Fruit fly (Drosophila melanogaster) whole organism, adult: ENCODE results near the gene RpS28b.

Experiments used
- CG11617 ChIP-seq: fragments of 200-800 bp; sonication (Bioruptor generic); optimal IDR thresholded peaks from 2 replicates; lab custom pipeline; 2017; ENCODE audit warnings: mild to moderate bottlenecking, missing biosample characterization, missing genetic modification reagents, missing genetic modification characterization
- CG12768 ChIP-seq: fragments of 200-800 bp; sonication (Bioruptor generic); optimal IDR thresholded peaks from 2 replicates; lab custom pipeline; 2017; ENCODE audit warnings: missing biosample characterization, missing genetic modification characterization, mild to moderate bottlenecking, moderate library complexity, missing genetic modification reagents
- CG14711 ChIP-seq: fragments of 200-800 bp; sonication (Bioruptor generic); optimal IDR thresholded peaks from 2 replicates; lab custom pipeline; 2018; ENCODE audit warnings: missing biosample characterization, mild to moderate bottlenecking, missing genetic modification characterization, moderate library complexity
- CG1620 ChIP-seq: fragments of 200-800 bp; sonication (Bioruptor generic); optimal IDR thresholded peaks from 2 replicates; lab custom pipeline; 2016; ENCODE audit warnings: missing biosample characterization, missing genetic modification characterization
- CG33017 ChIP-seq: fragments of 200-800 bp; sonication (Bioruptor generic); optimal IDR thresholded peaks from 2 replicates; lab custom pipeline; 2018; ENCODE audit warnings: missing biosample characterization, mild to moderate bottlenecking, missing genetic modification characterization, moderate library complexity
- CG5204 ChIP-seq: fragments of 200-800 bp; sonication (Bioruptor generic); optimal IDR thresholded peaks from 2 replicates; lab custom pipeline; 2016; ENCODE audit warnings: missing biosample characterization, missing genetic modification characterization
- CG7045 ChIP-seq: fragments of 200-800 bp; sonication (Bioruptor generic); optimal IDR thresholded peaks from 2 replicates; lab custom pipeline; 2017; ENCODE audit warnings: missing biosample characterization, mild to moderate bottlenecking, missing genetic modification characterization
- CG7101 ChIP-seq: fragments of 200-800 bp; sonication (Bioruptor generic); optimal IDR thresholded peaks from 2 replicates; lab custom pipeline; 2018; ENCODE audit warnings: missing biosample characterization, mild to moderate bottlenecking, missing genetic modification characterization, moderate library complexity
- Clk ChIP-seq: fragments of 200-800 bp; sonication (Bioruptor generic); optimal IDR thresholded peaks from 2 replicates; lab custom pipeline; 2017; ENCODE audit warnings: missing biosample characterization, missing genetic modification characterization
- Crg-1 ChIP-seq: fragments of 200-800 bp; sonication (Bioruptor generic); optimal IDR thresholded peaks from 2 replicates; lab custom pipeline; 2016; ENCODE audit warnings: missing biosample characterization, missing genetic modification characterization
- Hr96 ChIP-seq: fragments of 200-800 bp; sonication (Bioruptor generic); optimal IDR thresholded peaks from 2 replicates; lab custom pipeline; 2016; ENCODE audit warnings: missing biosample characterization, missing genetic modification characterization
- Mnt ChIP-seq: fragments of 200-800 bp; sonication (Bioruptor generic); optimal IDR thresholded peaks from 2 replicates; lab custom pipeline; 2016; ENCODE audit warnings: missing biosample characterization, mild to moderate bottlenecking, missing genetic modification characterization
- bab1 ChIP-seq: fragments of 200-800 bp; sonication (Bioruptor generic); optimal IDR thresholded peaks from 3 replicates; lab custom pipeline; 2019; ENCODE audit warnings: missing biosample characterization, mild to moderate bottlenecking, missing genetic modification characterization, moderate library complexity
- cic ChIP-seq: fragments of 200-800 bp; sonication (Bioruptor generic); optimal IDR thresholded peaks from 2 replicates; lab custom pipeline; 2017; ENCODE audit warnings: missing biosample characterization, mild to moderate bottlenecking, missing genetic modification characterization, moderate library complexity
- cnc ChIP-seq, 2 experiments: fragments of >200 bp; optimal IDR thresholded peaks; 2 replicates each; lab custom pipeline; 2017
- kay ChIP-seq: fragments of 200-800 bp; sonication (Bioruptor generic); peaks from one replicate; lab custom pipeline; 2016; ENCODE audit warnings: missing biosample characterization, missing genetic modification characterization, borderline replicate concordance
- ovo ChIP-seq: fragments of 200-800 bp; sonication (Bioruptor generic); optimal IDR thresholded peaks from 2 replicates; lab custom pipeline; 2016; ENCODE audit warnings: missing biosample characterization, missing genetic modification characterization
- pad ChIP-seq: fragments of 200-800 bp; sonication (Bioruptor generic); optimal IDR thresholded peaks from 3 replicates; lab custom pipeline; 2017; ENCODE audit warnings: missing biosample characterization, missing genetic modification characterization, mild to moderate bottlenecking, moderate library complexity, missing genetic modification reagents
- tj ChIP-seq: fragments of 200-800 bp; sonication (Bioruptor generic); optimal IDR thresholded peaks from 3 replicates; lab custom pipeline; 2017; ENCODE audit warnings: missing biosample characterization, mild to moderate bottlenecking, missing genetic modification characterization, moderate library complexity
- toe ChIP-seq: fragments of 200-800 bp; sonication (Bioruptor generic); optimal IDR thresholded peaks from 2 replicates; lab custom pipeline; 2016; ENCODE audit warnings: missing biosample characterization, missing genetic modification characterization

The RpS28b gene

dm6 chrX:9533518-9533917, 20.9 kb upstream of the RpS28b start, which contains the start of gene CG34026:
CG34026 (plus strand) TSS chrX:9533818.
- no peak for TF ChIP-seq CG1620 (GFP tag; lab: Kevin White, UChicago)
- no peak for TF ChIP-seq pad (GFP tag; lab: Kevin White, UChicago)
- TF ChIP-seq CG7101 (tag; lab: Kevin White, UChicago) = no peak
- no peak for TF ChIP-seq CG12768 (GFP tag; lab: Kevin White, UChicago)
- no peak for TF ChIP-seq CG33017 (tag; lab: Kevin White, UChicago)
- no peak for TF ChIP-seq toe (GFP tag; lab: Kevin White, UChicago)
- no peak for TF ChIP-seq tj (GFP tag; lab: Kevin White, UChicago)
- TF ChIP-seq cnc (optimal IDR thresholded peaks at IDR 0.05; lab: Kevin White, UChicago) = no peak
- no peak for TF ChIP-seq bab1 (GFP tag; lab: Kevin White, UChicago)
- no peak for TF ChIP-seq kay (GFP tag; lab: Kevin White, UChicago)
- no peak for TF ChIP-seq cic (GFP tag; lab: Kevin White, UChicago)
- TF ChIP-seq Clk = no peak
- TF ChIP-seq CG11617 (GFP tag; lab: Kevin White, UChicago) = no peak
- TF ChIP-seq Hr96 = no peak
- TF ChIP-seq Mnt (GFP tag; lab: Kevin White, UChicago) = no peak
- no peak for TF ChIP-seq CG14711 (tag; lab: Kevin White, UChicago)
- no peak for TF ChIP-seq ovo (GFP tag; lab: Kevin White, UChicago)
- no peak for TF ChIP-seq CG5204 (GFP tag; lab: Kevin White, UChicago)
- TF ChIP-seq CG7045 = no peak
- no peak for TF ChIP-seq Crg-1

- TF ChIP-seq Mnt (GFP tag; lab: Kevin White, UChicago) = no peak
- no peak for TF ChIP-seq toe (GFP tag; lab: Kevin White, UChicago)
- TF ChIP-seq CG14711 (tag; lab: Kevin White, UChicago) = no peak
- no peak for TF ChIP-seq CG7045
- TF ChIP-seq CG33017 (tag; lab: Kevin White, UChicago) = no peak
- TF ChIP-seq CG11617 (GFP tag; lab: Kevin White, UChicago) = no peak
- no peak for TF ChIP-seq CG1620 (GFP tag; lab: Kevin White, UChicago)
- TF ChIP-seq CG5204 (GFP tag; lab: Kevin White, UChicago) = no peak
- no peak for TF ChIP-seq tj (GFP tag; lab: Kevin White, UChicago)
- no peak for TF ChIP-seq ovo (GFP tag; lab: Kevin White, UChicago)
- TF ChIP-seq cnc (optimal IDR thresholded peaks at IDR 0.05; lab: Kevin White, UChicago) = no peak
- TF ChIP-seq Hr96 = no peak
- no peak for TF ChIP-seq Crg-1
- no peak for TF ChIP-seq kay (GFP tag; lab: Kevin White, UChicago)
Measured at dm6 chrX:9544457-9544856, 10.0 kb upstream of the RpS28b start.

- TF ChIP-seq bab1 (GFP tag; lab: Kevin White, UChicago) = peak; percentile 0
- no peak for TF ChIP-seq CG12768 (GFP tag; lab: Kevin White, UChicago)
- TF ChIP-seq CG11617 (GFP tag; lab: Kevin White, UChicago) = no peak
- TF ChIP-seq tj (GFP tag; lab: Kevin White, UChicago) = peak; percentile 85
- no peak for TF ChIP-seq pad (GFP tag; lab: Kevin White, UChicago)
- no peak for TF ChIP-seq cic (GFP tag; lab: Kevin White, UChicago)
- TF ChIP-seq CG1620 (GFP tag; lab: Kevin White, UChicago) = no peak
- TF ChIP-seq Hr96 = no peak
- TF ChIP-seq CG7101 (tag; lab: Kevin White, UChicago) = peak; percentile 16
- TF ChIP-seq CG5204 (GFP tag; lab: Kevin White, UChicago) = no peak
- TF ChIP-seq ovo (GFP tag; lab: Kevin White, UChicago) = no peak
- TF ChIP-seq Mnt (GFP tag; lab: Kevin White, UChicago) = no peak
- TF ChIP-seq CG33017 (tag; lab: Kevin White, UChicago) = no peak
- no peak for TF ChIP-seq cnc (optimal IDR thresholded peaks at IDR 0.05; lab: Kevin White, UChicago)
Measured at dm6 chrX:9550565-9551145, 3.8 kb upstream of the RpS28b start, which contains the start of gene CG32700. CG32700 (minus strand) TSS chrX:9550838.

- TF ChIP-seq CG5204 (GFP tag; lab: Kevin White, UChicago) (no peak), tj (GFP tag; lab: Kevin White, UChicago) (peak; percentile 53)
Measured at dm6 chrX:9551179-9551578, 3.2 kb upstream of the RpS28b start.

dm6 chrX:9553545-9554320, 690 bp upstream of the RpS28b start:
- TF ChIP-seq Hr96 (peak; percentile 91), CG7045 (peak; percentile 84), CG1620 (GFP tag; lab: Kevin White, UChicago) (peak; percentile 91), pad (GFP tag; lab: Kevin White, UChicago) (peak; percentile 82), cic (GFP tag; lab: Kevin White, UChicago) (peak; percentile 9), CG7101 (tag; lab: Kevin White, UChicago) (peak; percentile 95), Crg-1 (peak; percentile 93), kay (GFP tag; lab: Kevin White, UChicago) (no peak), tj (GFP tag; lab: Kevin White, UChicago) (peak; percentile 69), bab1 (GFP tag; lab: Kevin White, UChicago) (peak; percentile 94), Mnt (GFP tag; lab: Kevin White, UChicago) (peak; percentile 88), toe (GFP tag; lab: Kevin White, UChicago) (peak; percentile 87), Clk (peak; percentile 70), CG14711 (tag; lab: Kevin White, UChicago) (peak; percentile 99), cnc (optimal IDR thresholded peaks at IDR 0.05; lab: Kevin White, UChicago) (no peak), CG11617 (GFP tag; lab: Kevin White, UChicago) (peak; percentile 92), CG33017 (tag; lab: Kevin White, UChicago) (peak; percentile 81), CG12768 (GFP tag; lab: Kevin White, UChicago) (peak; percentile 90), CG5204 (GFP tag; lab: Kevin White, UChicago) (peak; percentile 82), ovo (GFP tag; lab: Kevin White, UChicago) (peak; percentile 81)
